Worm (Caenorhabditis elegans): ENCODE data around the gene C18E9.5.

The C18E9.5 gene

ce11 chrII:8973516-8974043, 3.8 kb downstream of the C18E9.5 start, which contains the start of gene tomm-40:
Gene tomm-40, minus strand, starts transcription at chrII:8973566.
- TF ChIP-seq klf-2 (GFP tag; conservative IDR thresholded peaks at IDR 0.05) (no peak), ztf-29 (GFP tag; IDR thresholded peaks at IDR 0.05) (no peak), ref-1 (GFP tag; conservative IDR thresholded peaks at IDR 0.05) (no peak), ztf-23 (GFP tag; IDR thresholded peaks at IDR 0.05) (no peak), cog-1 (tag; optimal IDR thresholded peaks at IDR 0.05) (no peak), flt-1 (GFP tag; IDR thresholded peaks at IDR 0.05) (no peak), T22C8.4 (GFP tag; IDR thresholded peaks at IDR 0.05) (no peak), med-1 (GFP tag; optimal IDR thresholded peaks at IDR 0.05; ENCODE audit: insufficient read depth) (no peak), tab-1 (GFP tag; IDR thresholded peaks at IDR 0.05) (no peak)

- TF ChIP-seq flt-1 (GFP tag; IDR thresholded peaks at IDR 0.05) (no peak), tab-1 (GFP tag; IDR thresholded peaks at IDR 0.05) (no peak), ztf-29 (GFP tag; IDR thresholded peaks at IDR 0.05) (no peak), med-1 (GFP tag; optimal IDR thresholded peaks at IDR 0.05; ENCODE audit: insufficient read depth) (no peak), T22C8.4 (GFP tag; IDR thresholded peaks at IDR 0.05) (no peak), klf-2 (GFP tag; conservative IDR thresholded peaks at IDR 0.05) (no peak), ztf-23 (GFP tag; IDR thresholded peaks at IDR 0.05) (no peak), ref-1 (GFP tag; conservative IDR thresholded peaks at IDR 0.05) (no peak)
Observed at ce11 chrII:8982683-8983082, 12.9 kb downstream of the C18E9.5 start, which contains the start of gene C18E9.7. Gene C18E9.7, minus strand, starts transcription at chrII:8982783.

- TF ChIP-seq cog-1 (tag; optimal IDR thresholded peaks at IDR 0.05) (no peak), ztf-29 (GFP tag; IDR thresholded peaks at IDR 0.05) (no peak), flt-1 (GFP tag; IDR thresholded peaks at IDR 0.05) (no peak), klf-2 (GFP tag; conservative IDR thresholded peaks at IDR 0.05) (no peak), tab-1 (GFP tag; IDR thresholded peaks at IDR 0.05) (no peak)
Observed at ce11 chrII:8987962-8988361, 18.2 kb downstream of the C18E9.5 start, which contains the start of gene C18E9.8. Gene C18E9.8, minus strand, starts transcription at chrII:8988062.

ce11 chrII:8989444-8989843, 19.7 kb downstream of the C18E9.5 start, which contains the start of gene C18E9.9:
Gene C18E9.9, minus strand, starts transcription at chrII:8989544.
- TF ChIP-seq flt-1 (GFP tag; IDR thresholded peaks at IDR 0.05) (no peak), med-1 (GFP tag; optimal IDR thresholded peaks at IDR 0.05; ENCODE audit: insufficient read depth) (no peak), ref-1 (GFP tag; conservative IDR thresholded peaks at IDR 0.05) (no peak), klf-2 (GFP tag; conservative IDR thresholded peaks at IDR 0.05) (no peak), ztf-29 (GFP tag; IDR thresholded peaks at IDR 0.05) (no peak), ztf-23 (GFP tag; IDR thresholded peaks at IDR 0.05) (no peak), cog-1 (tag; optimal IDR thresholded peaks at IDR 0.05) (no peak), T22C8.4 (GFP tag; IDR thresholded peaks at IDR 0.05) (no peak), tab-1 (GFP tag; IDR thresholded peaks at IDR 0.05) (no peak)

ce11 chrII:8990267-8990666, 20.5 kb downstream of the C18E9.5 start:
- TF ChIP-seq cog-1 (tag; optimal IDR thresholded peaks at IDR 0.05): no peak
- no peak for TF ChIP-seq ref-1 (GFP tag; conservative IDR thresholded peaks at IDR 0.05)
- no peak for TF ChIP-seq med-1 (GFP tag; optimal IDR thresholded peaks at IDR 0.05; ENCODE audit: insufficient read depth)
- no peak for TF ChIP-seq ztf-29 (GFP tag; IDR thresholded peaks at IDR 0.05)
- TF ChIP-seq T22C8.4 (GFP tag; IDR thresholded peaks at IDR 0.05): no peak
- TF ChIP-seq klf-2 (GFP tag; conservative IDR thresholded peaks at IDR 0.05): no peak
- TF ChIP-seq ztf-23 (GFP tag; IDR thresholded peaks at IDR 0.05): no peak
- no peak for TF ChIP-seq tab-1 (GFP tag; IDR thresholded peaks at IDR 0.05)
- TF ChIP-seq flt-1 (GFP tag; IDR thresholded peaks at IDR 0.05): no peak

ce11 chrII:8991602-8992001, 21.8 kb downstream of the C18E9.5 start:
- no peak for TF ChIP-seq T22C8.4 (GFP tag; IDR thresholded peaks at IDR 0.05)

ce11 chrII:8992780-8993179, 23.0 kb downstream of the C18E9.5 start, which contains the start of gene ooc-5:
Gene ooc-5, plus strand, starts transcription at chrII:8993160.
- TF ChIP-seq klf-2 (GFP tag; conservative IDR thresholded peaks at IDR 0.05) (no peak), ztf-23 (GFP tag; IDR thresholded peaks at IDR 0.05) (no peak), cog-1 (tag; optimal IDR thresholded peaks at IDR 0.05) (no peak)

ce11 chrII:8994336-8994735, 24.6 kb downstream of the C18E9.5 start, which contains the start of gene F44G4.1:
Gene F44G4.1, plus strand, starts transcription at chrII:8994636.
- TF ChIP-seq tab-1 (GFP tag; IDR thresholded peaks at IDR 0.05): no peak
- TF ChIP-seq flt-1 (GFP tag; IDR thresholded peaks at IDR 0.05): no peak
- no peak for TF ChIP-seq med-1 (GFP tag; optimal IDR thresholded peaks at IDR 0.05; ENCODE audit: insufficient read depth)
- no peak for TF ChIP-seq ztf-29 (GFP tag; IDR thresholded peaks at IDR 0.05)
- no peak for TF ChIP-seq T22C8.4 (GFP tag; IDR thresholded peaks at IDR 0.05)
- no peak for TF ChIP-seq cog-1 (tag; optimal IDR thresholded peaks at IDR 0.05)
- TF ChIP-seq ztf-23 (GFP tag; IDR thresholded peaks at IDR 0.05): no peak
- no peak for TF ChIP-seq ref-1 (GFP tag; conservative IDR thresholded peaks at IDR 0.05)
- no peak for TF ChIP-seq klf-2 (GFP tag; conservative IDR thresholded peaks at IDR 0.05)

ce11 chrII:8996064-8996463, 26.3 kb downstream of the C18E9.5 start, which contains the start of gene ndub-2:
Gene ndub-2, plus strand, starts transcription at chrII:8996364.
- no peak for TF ChIP-seq ztf-23 (GFP tag; IDR thresholded peaks at IDR 0.05)
- no peak for TF ChIP-seq T22C8.4 (GFP tag; IDR thresholded peaks at IDR 0.05)

ce11 chrII:8997479-8997878, 27.7 kb downstream of the C18E9.5 start, which contains the start of the genes F44G4.3 and tdp-1:
Gene F44G4.3, minus strand, starts transcription at chrII:8997662.
Gene tdp-1, plus strand, starts transcription at chrII:8997825.
- TF ChIP-seq cog-1 (tag; optimal IDR thresholded peaks at IDR 0.05) (no peak), tab-1 (GFP tag; IDR thresholded peaks at IDR 0.05) (no peak), ztf-29 (GFP tag; IDR thresholded peaks at IDR 0.05) (no peak), med-1 (GFP tag; optimal IDR thresholded peaks at IDR 0.05; ENCODE audit: insufficient read depth) (no peak), flt-1 (GFP tag; IDR thresholded peaks at IDR 0.05) (no peak), klf-2 (GFP tag; conservative IDR thresholded peaks at IDR 0.05) (no peak), T22C8.4 (GFP tag; IDR thresholded peaks at IDR 0.05) (no peak), ref-1 (GFP tag; conservative IDR thresholded peaks at IDR 0.05) (no peak), ztf-23 (GFP tag; IDR thresholded peaks at IDR 0.05) (no peak)
